Fruit fly (Drosophila melanogaster): ENCODE measurements around the gene loh.

Gene loh

DNA sequence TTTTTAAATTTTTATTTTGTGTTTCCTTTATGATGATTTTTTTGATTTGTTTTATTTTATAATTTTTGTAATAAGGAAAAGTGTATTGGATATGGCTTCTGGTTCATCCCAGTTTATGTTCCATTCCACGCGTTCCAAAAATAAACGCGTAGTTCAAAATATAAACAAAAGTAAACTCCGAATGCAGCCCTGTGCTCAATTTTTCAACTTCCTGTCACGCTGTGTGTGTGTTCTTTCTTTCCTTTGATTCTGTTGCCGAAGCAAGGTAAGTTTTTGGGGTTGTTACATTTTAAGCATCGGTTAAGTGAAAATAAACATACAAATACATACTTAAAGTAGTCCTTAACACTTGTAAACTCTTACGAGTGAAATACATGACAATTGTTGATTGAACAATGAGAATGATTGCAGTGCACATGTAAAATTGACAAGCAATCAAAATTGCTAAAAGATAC is 34.2 kb upstream of the loh start, which contains the start of the genes Ip259 and RpS27A (continued):
- no peak for TF ChIP-seq CG13894 (tag; optimal IDR thresholded peaks at IDR 0.05)
- no peak for TF ChIP-seq ham (GFP tag; IDR thresholded peaks at IDR 0.05)
- TF ChIP-seq Dbx (GFP tag; IDR thresholded peaks at IDR 0.05) = peak; percentile 88
- TF ChIP-seq seq (GFP tag; IDR thresholded peaks at IDR 0.05) = peak; percentile 74
- peak; percentile 74 for TF ChIP-seq emc (GFP tag; optimal IDR thresholded peaks at IDR 0.05)
- peak; percentile 75 for TF ChIP-seq sug (tag; optimal IDR thresholded peaks at IDR 0.05)
- peak; percentile 96 for TF ChIP-seq NC2β (GFP tag; optimal IDR thresholded peaks at IDR 0.05)
- peak; percentile 53; the same call in 1 of the 3 replicates for TF ChIP-seq so (GFP tag; IDR thresholded peaks at IDR 0.05)
- TF ChIP-seq Doc3 (GFP tag; IDR thresholded peaks at IDR 0.05; ENCODE audit: partially characterized antibody) = no peak
- no peak for TF ChIP-seq inv (GFP tag; IDR thresholded peaks at IDR 0.05; ENCODE audit: partially characterized antibody)
- no peak for TF ChIP-seq Kr (GFP tag; optimal IDR thresholded peaks at IDR 0.05)
- TF ChIP-seq CG3281 (GFP tag; optimal IDR thresholded peaks at IDR 0.05) = peak; percentile 81
- peak; percentile 83 for TF ChIP-seq slp2 (GFP tag; optimal IDR thresholded peaks at IDR 0.05)
- 0 out of 2 replicates have a peak, but pooled peaks have one; percentile 5 for TF ChIP-seq Drgx (GFP tag; IDR thresholded peaks at IDR 0.05)
- peak; percentile 61; the same call in 1 of the 2 replicates for TF ChIP-seq E2f1 (GFP tag; IDR thresholded peaks at IDR 0.05)
- TF ChIP-seq gcm2 (GFP tag; optimal IDR thresholded peaks at IDR 0.05) = peak; percentile 10
- peak; percentile 38; the same call in 1 of the 2 replicates for TF ChIP-seq amos (GFP tag; IDR thresholded peaks at IDR 0.05; ENCODE audit: partially characterized antibody)
- TF ChIP-seq Side (GFP tag; optimal IDR thresholded peaks at IDR 0.05) = peak; percentile 75
- TF ChIP-seq zfh1 (GFP tag; IDR thresholded peaks at IDR 0.05) = peak; percentile 90
- peak; percentile 27; the same call in 1 of the 2 replicates for TF ChIP-seq E2f2 (GFP tag; IDR thresholded peaks at IDR 0.05)
- no peak for TF ChIP-seq ash1 (GFP tag; optimal IDR thresholded peaks at IDR 0.05)
- TF ChIP-seq p53 (GFP tag; optimal IDR thresholded peaks at IDR 0.05) = peak; percentile 62
- peak; percentile 46 for TF ChIP-seq CG4617 (GFP tag; optimal IDR thresholded peaks at IDR 0.05; ENCODE audit: borderline replicate concordance)
- TF ChIP-seq kah (GFP tag; optimal IDR thresholded peaks at IDR 0.05) = peak; percentile 59
- no peak; the same call in 1 of the 2 replicates for TF ChIP-seq NFAT (GFP tag; IDR thresholded peaks at IDR 0.05)
- TF ChIP-seq CG12219 (GFP tag; optimal IDR thresholded peaks at IDR 0.05) = peak; percentile 56
- TF ChIP-seq CG11093 (GFP tag; IDR thresholded peaks at IDR 0.05) = no peak
- peak; percentile 35; the same call in 1 of the 2 replicates for TF ChIP-seq CG4730 (GFP tag; IDR thresholded peaks at IDR 0.05)
- TF ChIP-seq disco-r (GFP tag; optimal IDR thresholded peaks at IDR 0.05) = peak; percentile 43
- peak; percentile 86 for TF ChIP-seq CG6765 (GFP tag; optimal IDR thresholded peaks at IDR 0.05)
- no peak for TF ChIP-seq klu (GFP tag; IDR thresholded peaks at IDR 0.05)
- peak in 1 of 3 experiments; percentile 65 for TF ChIP-seq Stat92E (GFP tag; optimal IDR thresholded peaks at IDR 0.05)
- no peak for TF ChIP-seq CG10565 (GFP tag; optimal IDR thresholded peaks at IDR 0.05)
- no peak for TF ChIP-seq dimm (GFP tag; IDR thresholded peaks at IDR 0.05)
- TF ChIP-seq Camta (GFP tag; optimal IDR thresholded peaks at IDR 0.05) = peak; percentile 81
- 0 out of 2 replicates have a peak, but pooled peaks have one; percentile 23 for TF ChIP-seq Oaz (GFP tag; IDR thresholded peaks at IDR 0.05)
- TF ChIP-seq D19B (GFP tag; optimal IDR thresholded peaks at IDR 0.05) = peak; percentile 56
- TF ChIP-seq Hr78 (GFP tag; optimal IDR thresholded peaks at IDR 0.05) = no peak
- peak; percentile 59 for TF ChIP-seq nerfin-1 (tag; optimal IDR thresholded peaks at IDR 0.05)
- peak; percentile 47 for TF ChIP-seq Atf-2 (GFP tag; optimal IDR thresholded peaks at IDR 0.05)
- no peak for TF ChIP-seq hth (optimal IDR thresholded peaks at IDR 0.05)
- peak; percentile 57 for TF ChIP-seq maf-S (GFP tag; optimal IDR thresholded peaks at IDR 0.05)
- no peak for TF ChIP-seq CG16813 (GFP tag; IDR thresholded peaks at IDR 0.05; ENCODE audit: partially characterized antibody)
- peak; percentile 86 for TF ChIP-seq sens-2 (GFP tag; IDR thresholded peaks at IDR 0.05)
- TF ChIP-seq nau (GFP tag; optimal IDR thresholded peaks at IDR 0.05) = peak; percentile 69
- no peak for TF ChIP-seq Neu2 (GFP tag; optimal IDR thresholded peaks at IDR 0.05; ENCODE audit: borderline replicate concordance)
- peak; percentile 76 for TF ChIP-seq unpg (GFP tag; optimal IDR thresholded peaks at IDR 0.05)
- TF ChIP-seq CG10321 (GFP tag; IDR thresholded peaks at IDR 0.05) = peak; percentile 44; the same call in 1 of the 2 replicates
- peak; percentile 58 for TF ChIP-seq CG12942 (GFP tag; optimal IDR thresholded peaks at IDR 0.05)
- peak; percentile 42 for TF ChIP-seq fd96Cb (tag; optimal IDR thresholded peaks at IDR 0.05)
